Fruit fly (Drosophila melanogaster) whole organism, prepupa: ENCODE results near the gene slp1.

Experiments
- Blimp-1 ChIP-seq: fragments of 200-800 bp; sonication (Bioruptor generic); optimal IDR thresholded peaks from 3 replicates; lab custom pipeline; 2017; ENCODE audit warnings: missing biosample characterization, missing genetic modification characterization, mild to moderate bottlenecking, moderate library complexity, missing genetic modification reagents
- CG10631 ChIP-seq: fragments of 200-800 bp; sonication (Bioruptor generic); optimal IDR thresholded peaks from 2 replicates; lab custom pipeline; 2016; ENCODE audit warnings: missing biosample characterization, missing genetic modification characterization
- CG10669 ChIP-seq: fragments of 200-800 bp; sonication (Bioruptor generic); optimal IDR thresholded peaks from 3 replicates; lab custom pipeline; 2018; ENCODE audit warnings: missing biosample characterization, mild to moderate bottlenecking, missing genetic modification characterization, moderate library complexity
- CG11294 ChIP-seq: fragments of 200-800 bp; sonication (Bioruptor generic); IDR thresholded peaks from 2 replicates; pipeline ENCODE4 v1.3.6; 2022; ENCODE audit warnings: missing biosample characterization, missing genetic modification characterization
- CG15336 ChIP-seq: fragments of 200-800 bp; sonication (Bioruptor generic); IDR thresholded peaks from 2 replicates; pipeline ENCODE4 v1.3.6; 2022; ENCODE audit warnings: missing biosample characterization, missing genetic modification characterization
- CG1621 ChIP-seq: fragments of 200-800 bp; sonication (Bioruptor generic); optimal IDR thresholded peaks from 3 replicates; lab custom pipeline; 2018; ENCODE audit warnings: missing biosample characterization, mild to moderate bottlenecking, missing genetic modification characterization
- CG3032 ChIP-seq: fragments of 200-800 bp; optimal IDR thresholded peaks from 2 replicates; lab custom pipeline; 2019; ENCODE audit warnings: missing biosample characterization, mild to moderate bottlenecking, missing genetic modification characterization, moderate library complexity
- CG32006 ChIP-seq: fragments of 200-800 bp; sonication (Bioruptor generic); optimal IDR thresholded peaks from 3 replicates; lab custom pipeline; 2017; ENCODE audit warnings: missing biosample characterization, mild to moderate bottlenecking, missing genetic modification characterization
- CG3919 ChIP-seq: fragments of 200-800 bp; sonication (Bioruptor generic); optimal IDR thresholded peaks from 3 replicates; lab custom pipeline; 2016; ENCODE audit warnings: missing biosample characterization, missing genetic modification characterization
- CG4318 ChIP-seq: fragments of 200-800 bp; sonication (Bioruptor generic); optimal IDR thresholded peaks from 3 replicates; lab custom pipeline; 2017; ENCODE audit warnings: missing biosample characterization, mild to moderate bottlenecking, missing genetic modification characterization
- CG6276 ChIP-seq: fragments of 200-800 bp; sonication (Bioruptor generic); optimal IDR thresholded peaks from 2 replicates; lab custom pipeline; 2017; ENCODE audit warnings: missing biosample characterization, mild to moderate bottlenecking, missing genetic modification characterization
- CG6792 ChIP-seq: fragments of 200-800 bp; sonication (Bioruptor generic); optimal IDR thresholded peaks from 3 replicates; lab custom pipeline; 2016; ENCODE audit warnings: missing biosample characterization, missing genetic modification characterization
- CG6854 ChIP-seq: fragments of 200-800 bp; sonication (Bioruptor generic); optimal IDR thresholded peaks from 2 replicates; lab custom pipeline; 2017; ENCODE audit warnings: missing biosample characterization, mild to moderate bottlenecking, missing genetic modification characterization
- CG7368 ChIP-seq: fragments of 200-800 bp; sonication (Bioruptor generic); optimal IDR thresholded peaks from 3 replicates; lab custom pipeline; 2016; ENCODE audit warnings: missing biosample characterization, missing genetic modification characterization
- CG8119 ChIP-seq: fragments of 200-800 bp; sonication (Bioruptor generic); IDR thresholded peaks from 3 replicates; pipeline ENCODE4 v1.3.6; 2022; ENCODE audit warnings: missing biosample characterization, missing genetic modification characterization
- CG8319 ChIP-seq: fragments of 200-800 bp; sonication (Bioruptor generic); optimal IDR thresholded peaks from 3 replicates; lab custom pipeline; 2016; ENCODE audit warnings: missing biosample characterization, missing genetic modification characterization
- CG9139 ChIP-seq: fragments of 200-800 bp; sonication (Bioruptor generic); optimal IDR thresholded peaks from 3 replicates; lab custom pipeline; 2017; ENCODE audit warnings: missing biosample characterization, mild to moderate bottlenecking, missing genetic modification characterization
- Eip75B ChIP-seq: fragments of 200-800 bp; sonication (Bioruptor generic); optimal IDR thresholded peaks from 3 replicates; lab custom pipeline; 2016; ENCODE audit warnings: missing biosample characterization, missing genetic modification characterization
- Eip78C ChIP-seq: fragments of 200-800 bp; sonication (Bioruptor generic); peaks from one replicate; lab custom pipeline; 2016; ENCODE audit warnings: missing biosample characterization, missing genetic modification characterization
- Eip93F ChIP-seq: fragments of 200-800 bp; sonication (Bioruptor generic); optimal IDR thresholded peaks from 2 replicates; lab custom pipeline; 2016; ENCODE audit warnings: missing biosample characterization, mild to moderate bottlenecking, missing genetic modification characterization
- Ets21C ChIP-seq: fragments of 200-800 bp; sonication (Bioruptor generic); optimal IDR thresholded peaks from 3 replicates; lab custom pipeline; 2016; ENCODE audit warnings: missing biosample characterization, missing genetic modification characterization
- Ets96B ChIP-seq: fragments of 200-800 bp; optimal IDR thresholded peaks from 2 replicates; lab custom pipeline; 2019; ENCODE audit warnings: missing biosample characterization, mild to moderate bottlenecking, missing genetic modification characterization, moderate library complexity
- Gug ChIP-seq: fragments of 200-800 bp; sonication (Bioruptor generic); IDR thresholded peaks from 2 replicates; pipeline ENCODE4 v1.3.6; 2022; ENCODE audit warnings: missing biosample characterization, missing genetic modification characterization
- Hr38 ChIP-seq: sonication (Bioruptor generic); optimal IDR thresholded peaks from 2 replicates; lab custom pipeline; 2016; ENCODE audit warnings: missing biosample characterization, missing genetic modification characterization
- Hr39 ChIP-seq: fragments of 200-800 bp; sonication (Bioruptor generic); optimal IDR thresholded peaks from 2 replicates; lab custom pipeline; 2016; ENCODE audit warnings: missing biosample characterization, missing genetic modification characterization
- Hr4 ChIP-seq: fragments of 200-800 bp; sonication (Bioruptor generic); optimal IDR thresholded peaks from 3 replicates; lab custom pipeline; 2016; ENCODE audit warnings: missing biosample characterization, missing genetic modification characterization
- Lpt ChIP-seq: fragments of 200-800 bp; sonication (Bioruptor generic); optimal IDR thresholded peaks from 3 replicates; lab custom pipeline; 2016; ENCODE audit warnings: missing biosample characterization, missing genetic modification characterization
- Met ChIP-seq: fragments of 200-800 bp; sonication (Bioruptor generic); optimal IDR thresholded peaks from 3 replicates; lab custom pipeline; 2016; ENCODE audit warnings: missing biosample characterization, missing genetic modification characterization
- Smox ChIP-seq: fragments of 200-800 bp; sonication (Bioruptor generic); optimal IDR thresholded peaks from 3 replicates; lab custom pipeline; 2016; ENCODE audit warnings: missing biosample characterization, missing genetic modification characterization
- Sox14 ChIP-seq: fragments of 200-800 bp; sonication (Bioruptor generic); optimal IDR thresholded peaks from 3 replicates; lab custom pipeline; 2016; ENCODE audit warnings: missing biosample characterization, missing genetic modification characterization
- achi ChIP-seq: fragments of 200-800 bp; sonication (Bioruptor generic); optimal IDR thresholded peaks from 3 replicates; lab custom pipeline; 2016; ENCODE audit warnings: missing biosample characterization, missing genetic modification characterization
- cyc ChIP-seq: fragments of 200-800 bp; sonication (Bioruptor generic); optimal IDR thresholded peaks from 3 replicates; lab custom pipeline; 2016; ENCODE audit warnings: missing biosample characterization, missing genetic modification characterization
- dac ChIP-seq: fragments of 200-800 bp; sonication (Bioruptor generic); optimal IDR thresholded peaks from 2 replicates; lab custom pipeline; 2017; ENCODE audit warnings: missing biosample characterization, mild to moderate bottlenecking, missing genetic modification characterization
- eg ChIP-seq: fragments of 200-800 bp; sonication (Bioruptor generic); IDR thresholded peaks from 3 replicates; pipeline ENCODE4 v1.3.6; 2022; ENCODE audit warnings: missing biosample characterization, missing genetic modification characterization
- esn ChIP-seq: fragments of 200-800 bp; sonication (Bioruptor generic); optimal IDR thresholded peaks from 2 replicates; lab custom pipeline; 2016; ENCODE audit warnings: missing biosample characterization, mild to moderate bottlenecking, missing genetic modification characterization, moderate library complexity
- fd59A ChIP-seq: fragments of 200-800 bp; sonication (Bioruptor generic); optimal IDR thresholded peaks from 2 replicates; lab custom pipeline; 2017; ENCODE audit warnings: missing biosample characterization, mild to moderate bottlenecking, missing genetic modification characterization, missing genetic modification reagents
- net ChIP-seq: fragments of 200-800 bp; sonication (Bioruptor generic); optimal IDR thresholded peaks from 3 replicates; lab custom pipeline; 2016; ENCODE audit warnings: missing biosample characterization, missing genetic modification characterization
- pdm3 ChIP-seq: fragments of 200-800 bp; sonication (Bioruptor generic); optimal IDR thresholded peaks from 3 replicates; lab custom pipeline; 2016; ENCODE audit warnings: missing biosample characterization, missing genetic modification characterization
- ss ChIP-seq, 2 experiments: fragments of 200-800 bp; sonication (Bioruptor generic); optimal IDR thresholded peaks; 2 replicates in 1 of 2; 3 replicates in 1 of 2; lab custom pipeline; 2017 to 2018; ENCODE audit warnings: mild to moderate bottlenecking in 2 of 2, missing biosample characterization in 2 of 2, missing genetic modification characterization in 2 of 2, moderate library complexity in 1 of 2
- svp ChIP-seq: fragments of 200-800 bp; sonication (Bioruptor generic); peaks from one replicate; lab custom pipeline; 2016; ENCODE audit warnings: missing biosample characterization, missing genetic modification characterization
- topi ChIP-seq: fragments of 200-800 bp; sonication (Bioruptor generic); optimal IDR thresholded peaks from 3 replicates; lab custom pipeline; 2016; ENCODE audit warnings: missing biosample characterization, missing genetic modification characterization
- vri ChIP-seq: fragments of 200-800 bp; sonication (Bioruptor generic); optimal IDR thresholded peaks from 3 replicates; lab custom pipeline; 2016; ENCODE audit warnings: missing biosample characterization, mild to moderate bottlenecking, missing genetic modification characterization

slp1 gene

DNA sequence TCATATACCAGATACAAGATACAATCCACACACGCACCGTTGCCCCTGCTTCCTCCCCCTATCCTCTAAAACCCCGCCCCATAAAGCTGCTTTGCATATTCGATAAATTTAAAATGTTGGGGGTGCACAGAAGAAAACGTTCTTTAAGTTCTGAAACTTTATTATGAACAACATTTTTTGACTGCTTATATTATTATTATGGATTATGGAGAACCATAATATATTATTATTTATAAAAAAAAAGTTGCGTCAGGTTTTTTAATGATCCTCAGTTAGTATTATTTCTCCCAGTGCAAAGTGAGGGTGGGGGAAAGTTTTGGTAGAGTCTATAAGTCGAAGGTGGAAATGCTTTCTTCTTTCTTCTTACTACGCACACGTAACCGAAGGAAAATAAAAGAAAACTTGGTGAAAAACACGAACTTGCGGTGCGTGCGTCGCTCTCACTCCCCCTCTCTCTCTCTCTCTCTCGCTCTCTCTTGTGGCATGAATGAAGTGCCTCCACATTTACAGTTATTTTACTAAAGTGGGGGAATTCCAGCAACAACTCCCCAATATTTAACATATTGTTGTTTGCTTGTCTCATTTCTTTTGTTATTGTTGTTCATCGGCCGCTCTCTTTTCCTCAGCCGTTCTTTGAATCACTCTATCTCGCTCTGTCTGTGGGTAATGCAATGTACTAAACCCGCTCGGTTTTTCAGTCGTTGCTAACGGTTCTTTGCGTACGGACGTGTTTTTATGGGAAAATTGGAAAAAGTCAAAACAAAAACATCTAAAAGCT, 36.0 kb upstream of the slp1 start (continued):
- TF ChIP-seq Eip93F (no peak), CG7368 (GFP tag; lab: Kevin White, UChicago) (peak; percentile 43), fd59A (GFP tag; lab: Kevin White, UChicago) (no peak), CG6792 (peak; percentile 55), CG6854 (GFP tag; lab: Kevin White, UChicago) (no peak), Hr4 (GFP tag; lab: Kevin White, UChicago) (no peak), Ets21C (GFP tag; lab: Kevin White, UChicago) (no peak), cyc (GFP tag; lab: Kevin White, UChicago) (peak; percentile 34), CG10669 (GFP tag; lab: Kevin White, UChicago) (no peak), CG4318 (GFP tag; lab: Kevin White, UChicago) (peak; percentile 56), Lpt (GFP tag; lab: Kevin White, UChicago) (no peak), Met (no peak), Eip75B (GFP tag; lab: Kevin White, UChicago) (no peak), CG3032 (peak; percentile 6), Hr39 (GFP tag; lab: Kevin White, UChicago) (no peak), net (GFP tag; lab: Kevin White, UChicago) (peak; percentile 12), topi (GFP tag; lab: Kevin White, UChicago) (no peak), svp (GFP tag; lab: Kevin White, UChicago) (peak; percentile 69), Hr38 (GFP tag; lab: Kevin White, UChicago) (no peak)

DNA sequence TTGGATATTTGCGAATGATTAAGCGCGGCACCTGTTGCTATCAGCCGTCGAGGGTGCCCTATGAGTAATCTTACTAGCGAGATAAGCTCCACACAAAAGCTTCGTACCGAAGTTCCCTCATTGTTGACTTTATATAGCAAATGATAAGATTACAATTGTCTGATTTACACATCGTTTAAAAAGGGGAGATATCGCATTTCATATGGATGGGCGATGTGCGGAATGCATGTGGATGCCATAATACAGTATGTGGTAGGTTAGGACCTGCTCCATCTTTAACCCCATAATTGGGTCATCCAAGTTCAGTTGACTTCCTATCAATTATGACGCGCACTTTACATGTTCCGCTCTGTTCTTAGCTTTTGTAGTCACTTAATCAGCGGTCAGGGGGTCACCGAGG, 33.8 kb upstream of the slp1 start:
- TF ChIP-seq Blimp-1 (GFP tag; lab: Kevin White, UChicago), result no peak
- peak; percentile 92 for TF ChIP-seq vri
- TF ChIP-seq CG10669 (GFP tag; lab: Kevin White, UChicago), result no peak
- no peak for TF ChIP-seq dac
- no peak for TF ChIP-seq CG4318 (GFP tag; lab: Kevin White, UChicago)
- no peak for TF ChIP-seq Eip78C (GFP tag; lab: Kevin White, UChicago)
- no peak for TF ChIP-seq CG6276 (GFP tag; lab: Kevin White, UChicago)
- TF ChIP-seq Eip93F, result no peak
- TF ChIP-seq CG15336, result no peak
- peak; percentile 95 for TF ChIP-seq svp (GFP tag; lab: Kevin White, UChicago)

DNA sequence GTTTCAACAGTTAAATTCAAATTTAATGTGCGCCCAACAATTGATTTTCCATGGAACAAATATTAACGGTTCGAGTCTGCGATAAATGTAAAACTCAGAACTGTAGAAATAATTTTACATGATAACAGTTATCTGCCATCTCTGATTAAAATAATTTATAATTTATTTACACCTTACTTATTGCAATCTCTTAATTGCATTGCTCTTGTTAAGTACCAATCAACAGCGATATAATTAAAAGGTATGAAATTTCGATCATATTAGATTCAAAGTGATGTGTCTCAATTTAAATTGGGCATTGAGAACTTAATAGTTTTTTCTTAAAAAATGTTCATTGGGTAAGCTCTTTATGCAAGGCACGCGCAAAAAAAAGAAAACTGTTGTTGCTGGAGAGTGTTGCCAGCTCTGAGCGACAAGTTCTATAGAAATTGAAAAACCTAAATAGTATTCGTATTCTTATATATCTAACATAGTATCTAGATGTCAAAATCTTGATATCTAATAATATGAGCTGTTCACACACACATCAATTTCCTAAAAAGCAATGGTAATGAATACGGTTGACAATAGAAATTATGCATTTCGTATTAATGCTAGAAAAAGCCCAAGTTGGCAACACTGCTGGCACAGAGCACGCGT, 22.5 kb upstream of the slp1 start:
- TF ChIP-seq achi (GFP tag; lab: Kevin White, UChicago) (peak; percentile 66), CG10669 (GFP tag; lab: Kevin White, UChicago) (peak; percentile 8), ss (GFP tag; optimal IDR thresholded peaks at IDR 0.05; lab: Kevin White, UChicago) (peak in 1 of 2 experiments; percentile 5), CG3032 (peak; percentile 73), Smox (peak; percentile 26), Eip75B (GFP tag; lab: Kevin White, UChicago) (no peak), pdm3 (GFP tag; lab: Kevin White, UChicago) (peak; percentile 87), fd59A (GFP tag; lab: Kevin White, UChicago) (peak; percentile 42), CG10631 (GFP tag; lab: Kevin White, UChicago) (peak; percentile 65), Met (no peak), Hr38 (GFP tag; lab: Kevin White, UChicago) (no peak), CG1621 (no peak), CG32006 (GFP tag; lab: Kevin White, UChicago) (peak; percentile 79), CG7368 (GFP tag; lab: Kevin White, UChicago) (no peak), CG6854 (GFP tag; lab: Kevin White, UChicago) (no peak), Gug (peak; percentile 56), CG11294 (peak; percentile 31; the same call in 1 of the 2 replicates), Eip93F (peak; percentile 16), CG3919 (GFP tag; lab: Kevin White, UChicago) (peak; percentile 7), CG9139 (GFP tag; lab: Kevin White, UChicago) (no peak), Hr4 (GFP tag; lab: Kevin White, UChicago) (peak; percentile 22), CG8119 (GFP tag; lab: Robert Waterston, UW) (peak; percentile 87), vri (peak; percentile 13), Blimp-1 (GFP tag; lab: Kevin White, UChicago) (no peak), CG4318 (GFP tag; lab: Kevin White, UChicago) (peak; percentile 40), svp (GFP tag; lab: Kevin White, UChicago) (no peak), CG15336 (peak; percentile 82), Ets96B (tag; lab: Kevin White, UChicago) (peak; percentile 74), Sox14 (peak; percentile 31), CG8319 (GFP tag; lab: Kevin White, UChicago) (peak; percentile 34), Ets21C (GFP tag; lab: Kevin White, UChicago) (peak; percentile 19), eg (GFP tag; lab: Robert Waterston, UW) (peak; percentile 90), topi (GFP tag; lab: Kevin White, UChicago) (peak; percentile 47), cyc (GFP tag; lab: Kevin White, UChicago) (peak; percentile 53), esn (peak; percentile 81), net (GFP tag; lab: Kevin White, UChicago) (no peak)
